Worm (Caenorhabditis elegans): Measurements from ENCODE around the gene rfk-1.

ce11 chrIV:10437114-10437513, 27.8 kb upstream of the rfk-1 start:
- no peak for TF ChIP-seq ceh-16 (tag; optimal IDR thresholded peaks at IDR 0.05)
- TF ChIP-seq nhr-28 (tag; optimal IDR thresholded peaks at IDR 0.05), result no peak
- no peak for TF ChIP-seq snpc-4 (tag; optimal IDR thresholded peaks at IDR 0.05)
- no peak for TF ChIP-seq ztf-4 (tag; optimal IDR thresholded peaks at IDR 0.05)
- TF ChIP-seq egl-27 (tag; optimal IDR thresholded peaks at IDR 0.05), result no peak
